Worm (Caenorhabditis elegans): ENCODE data around the gene gei-6.

gei-6 gene

DNA sequence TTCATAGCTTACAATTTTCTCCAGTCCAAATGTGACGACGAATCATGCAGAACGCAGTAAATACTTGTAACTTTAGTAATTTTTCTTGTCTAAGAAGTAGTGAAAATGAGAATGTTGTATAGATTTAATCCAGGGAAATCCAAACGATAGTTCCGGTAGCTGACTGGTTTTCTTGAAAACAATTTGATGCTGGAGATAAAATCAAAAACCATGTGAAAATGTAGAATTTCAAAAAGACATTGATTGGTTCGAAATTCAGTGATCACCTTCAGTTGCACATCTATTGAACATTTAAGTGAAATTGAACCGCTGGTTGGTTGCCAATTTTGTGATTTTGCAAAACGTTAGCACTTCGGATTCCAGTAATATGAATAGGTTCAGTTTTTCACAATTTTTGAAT lies 33.4 kb upstream of the gei-6 start, which contains the start of gene C13A2.9:
Gene C13A2.9 (minus strand): TSS at position 101 of the 400 bp plus-strand sequence.
- TF ChIP-seq hlh-11 (tag; optimal IDR thresholded peaks at IDR 0.05) (no peak), unc-62 (GFP tag; optimal IDR thresholded peaks at IDR 0.05 in 1 of 2) (no peak), unc-62 (tag; optimal IDR thresholded peaks at IDR 0.05) (no peak), mes-2 (tag; optimal IDR thresholded peaks at IDR 0.05; ENCODE audit: poor library complexity, severe bottlenecking) (no peak), ama-1 (optimal IDR thresholded peaks at IDR 0.05) (no peak), nhr-10 (tag; optimal IDR thresholded peaks at IDR 0.05) (no peak), zip-11 (GFP tag; IDR thresholded peaks at IDR 0.05) (no peak), jun-1 (tag; optimal IDR thresholded peaks at IDR 0.05) (no peak), skn-1 (tag; optimal IDR thresholded peaks at IDR 0.05) (no peak), madf-9 (GFP tag; conservative IDR thresholded peaks at IDR 0.05) (no peak), nhr-11 (tag; optimal IDR thresholded peaks at IDR 0.05) (no peak), pqm-1 (tag; optimal IDR thresholded peaks at IDR 0.05) (no peak), mep-1 (tag; optimal IDR thresholded peaks at IDR 0.05) (no peak), php-3 (GFP tag; IDR thresholded peaks at IDR 0.05) (no peak), nhr-76 (tag; optimal IDR thresholded peaks at IDR 0.05) (no peak), Y5F2A.4 (GFP tag; optimal IDR thresholded peaks at IDR 0.05) (no peak), nhr-25 (tag; optimal IDR thresholded peaks at IDR 0.05; ENCODE audit: borderline replicate concordance, insufficient read depth) (no peak), ces-1 (GFP tag; optimal IDR thresholded peaks at IDR 0.05) (no peak)

ce11 chrV:7258965-7259364 lies 28.3 kb upstream of the gei-6 start, which contains the start of gene C13A2.12:
TSS of gene C13A2.12 (plus strand) at chrV:7259265.
- TF ChIP-seq ces-1 (GFP tag; optimal IDR thresholded peaks at IDR 0.05) = no peak
- no peak for TF ChIP-seq zfp-2 (tag; optimal IDR thresholded peaks at IDR 0.05)
- TF ChIP-seq mep-1 (tag; optimal IDR thresholded peaks at IDR 0.05) = no peak
- no peak for TF ChIP-seq mdl-1 (tag; optimal IDR thresholded peaks at IDR 0.05)

ce11 chrV:7255095-7255494 lies 24.4 kb upstream of the gei-6 start, which contains the start of gene C05C8.8:
TSS of gene C05C8.8 (minus strand) at chrV:7255195.
- TF ChIP-seq madf-5 (GFP tag; IDR thresholded peaks at IDR 0.05) = no peak
- no peak for TF ChIP-seq F26F4.8 (GFP tag; conservative IDR thresholded peaks at IDR 0.05)
- TF ChIP-seq mdt-29 (GFP tag; IDR thresholded peaks at IDR 0.05) = no peak
- TF ChIP-seq hmg-1.1 (GFP tag; IDR thresholded peaks at IDR 0.05) = no peak
- TF ChIP-seq daf-19 (GFP tag; conservative IDR thresholded peaks at IDR 0.05) = no peak
- no peak for TF ChIP-seq tag-97 (GFP tag; IDR thresholded peaks at IDR 0.05)
- no peak for TF ChIP-seq dve-1 (tag; optimal IDR thresholded peaks at IDR 0.05; ENCODE audit: insufficient read depth)

ce11 chrV:7248227-7248953 lies 17.7 kb upstream of the gei-6 start:
- no peak for TF ChIP-seq saeg-2 (GFP tag; IDR thresholded peaks at IDR 0.05)
- peak in 1 of 2 experiments; percentile 95 for TF ChIP-seq unc-62 (GFP tag; optimal IDR thresholded peaks at IDR 0.05 in 1 of 2)
- no peak for TF ChIP-seq unc-62 (tag; optimal IDR thresholded peaks at IDR 0.05)
- TF ChIP-seq hlh-11 (tag; optimal IDR thresholded peaks at IDR 0.05) = no peak
- TF ChIP-seq lin-29 (GFP tag; IDR thresholded peaks at IDR 0.05) = no peak
- peak; percentile 92 for TF ChIP-seq aha-1 (tag)
- TF ChIP-seq F49E8.2 (tag; optimal IDR thresholded peaks at IDR 0.05; ENCODE audit: borderline replicate concordance) = no peak

ce11 chrV:7246951-7247350 lies 16.3 kb upstream of the gei-6 start, which contains the start of gene C05C8.7:
TSS of gene C05C8.7 (minus strand) at chrV:7247050.
- TF ChIP-seq unc-39 (tag; optimal IDR thresholded peaks at IDR 0.05) (no peak), unc-62 (GFP tag; optimal IDR thresholded peaks at IDR 0.05 in 1 of 2) (peak in 1 of 2 experiments; percentile 28), unc-62 (tag; optimal IDR thresholded peaks at IDR 0.05) (no peak), mxl-3 (GFP tag; optimal IDR thresholded peaks at IDR 0.05) (peak; percentile 21)

All from whole organism, L4 larva.